Worm (Caenorhabditis elegans) whole organism, L4/young adult: Measurements from ENCODE around the gene bath-1.
"Not testable (repeated sequence)": the region's sequence is repeated elsewhere in the genome, so short reads cannot be mapped to it uniquely, and the experiment has no call there.

Source experiments
- W03F9.2 ChIP-seq: fragments of 150-350 bp; optimal IDR thresholded peaks from 2 replicates; lab custom pipeline; 2014; ENCODE audit warnings: missing biosample characterization, missing genetic modification characterization
- dao-5 ChIP-seq: sonication (generic microtip); optimal IDR thresholded peaks from 2 replicates; lab custom pipeline; 2016; ENCODE audit warnings: missing genotype, missing genetic modification characterization, moderate library complexity, missing compliant biosample characterization
- him-1 ChIP-seq: sonication (generic microtip); optimal IDR thresholded peaks from 2 replicates; lab custom pipeline; 2016; ENCODE audit warnings: missing genotype, missing genetic modification reagents, missing genetic modification characterization, missing compliant biosample characterization

DNA sequence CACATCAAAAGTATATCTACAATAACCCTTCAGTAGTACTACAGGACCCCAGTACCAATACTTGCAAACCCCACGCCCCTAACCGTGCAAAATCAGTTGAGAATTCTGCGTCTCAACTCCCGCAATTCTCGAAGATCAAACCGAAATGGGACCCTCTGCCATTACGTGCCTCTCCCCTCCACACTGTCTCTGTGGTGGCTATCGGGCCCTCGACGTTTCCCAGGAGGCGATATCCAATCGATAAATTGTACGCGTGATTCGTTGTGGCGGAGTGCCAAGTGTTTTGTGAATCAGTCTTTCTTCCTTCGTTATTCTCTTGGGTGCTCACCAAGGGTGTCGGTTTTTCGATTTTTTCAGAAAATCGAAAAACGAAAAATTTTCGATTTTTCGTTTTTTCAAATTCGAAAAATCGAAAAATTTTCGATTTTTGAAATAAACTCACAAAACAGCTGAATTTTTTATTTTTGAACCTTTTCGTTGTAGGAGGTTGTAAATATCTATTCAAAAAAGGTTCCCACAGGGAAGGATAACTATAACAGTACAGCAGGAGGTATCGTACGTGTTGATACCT lies 38.9 kb upstream of the bath-1 start, which contains the start of gene F07E5.12:
- TF ChIP-seq him-1, W03F9.2, dao-5 (tag; lab: Kevin White, UChicago): not testable (repeated sequence)
